Worm (Caenorhabditis elegans) whole organism, young adult: ENCODE measurements around the gene C18G1.8.

Source experiments
- B0261.1 ChIP-seq: sonication (generic microtip); optimal IDR thresholded peaks from 2 replicates; lab custom pipeline; 2016; ENCODE audit warnings: mild to moderate bottlenecking, missing genetic modification characterization, moderate library complexity, missing compliant biosample characterization
- B0336.3 ChIP-seq: fragments of 200-800 bp; sonication (Bioruptor generic); IDR thresholded peaks from 2 replicates; pipeline ENCODE4 v1.3.6; 2022; ENCODE audit warnings: missing genetic modification characterization, missing compliant biosample characterization
- F22D6.2 ChIP-seq: sonication (generic microtip); optimal IDR thresholded peaks from 2 replicates; lab custom pipeline; 2016; ENCODE audit warnings: mild to moderate bottlenecking, missing genetic modification characterization, missing compliant biosample characterization
- F55B11.4 ChIP-seq: sonication (generic microtip); optimal IDR thresholded peaks from 2 replicates; lab custom pipeline; 2016; ENCODE audit warnings: missing compliant biosample characterization, missing genetic modification characterization, borderline replicate concordance; ENCODE audit not compliant: insufficient read depth
- F57C9.4 ChIP-seq: sonication (generic microtip); optimal IDR thresholded peaks from 2 replicates; lab custom pipeline; 2017; ENCODE audit warnings: mild to moderate bottlenecking, missing genetic modification characterization, missing compliant biosample characterization
- Y53G8AR.9 ChIP-seq: fragments of 200-800 bp; sonication (Bioruptor generic); conservative IDR thresholded peaks from 2 replicates; pipeline ENCODE4 v1.3.6; 2022; ENCODE audit warnings: missing genetic modification reagents, missing genetic modification characterization, missing compliant biosample characterization
- ZK185.1 ChIP-seq: sonication (generic microtip); optimal IDR thresholded peaks from 2 replicates; lab custom pipeline; 2016; ENCODE audit warnings: mild to moderate bottlenecking, missing genetic modification characterization, missing compliant biosample characterization; ENCODE audit not compliant: poor library complexity, severe bottlenecking
- ama-1 ChIP-seq, 3 experiments: fragments of 150-350 bp in 1 of 3; sonication (generic microtip) in 2 of 3; optimal IDR thresholded peaks; 2 replicates each; lab custom pipeline; 2014 to 2018; ENCODE audit warnings: missing biosample characterization in 2 of 3, missing genetic modification characterization in 2 of 3, missing genetic modification reagents in 2 of 3
- attf-5 ChIP-seq: fragments of 200-800 bp; sonication (Bioruptor generic); optimal IDR thresholded peaks from 2 replicates; lab custom pipeline; 2018; ENCODE audit warnings: mild to moderate bottlenecking, missing genetic modification characterization, missing compliant biosample characterization
- cebp-1 ChIP-seq, 2 experiments: fragments of 200-800 bp in 1 of 2; sonication (Bioruptor generic) in 1 of 2; sonication (generic microtip) in 1 of 2; IDR thresholded peaks in 1 of 2; optimal IDR thresholded peaks in 1 of 2; 2 replicates each; pipeline versions ENCODE4 v1.3.6 to Lab custom; 2017 to 2022; ENCODE audit warnings: missing compliant biosample characterization in 2 of 2, missing genetic modification characterization in 2 of 2, mild to moderate bottlenecking in 1 of 2, missing genetic modification reagents in 1 of 2, moderate library complexity in 1 of 2
- ceh-27 ChIP-seq: fragments of 200-800 bp; sonication (Bioruptor generic); optimal IDR thresholded peaks from 2 replicates; lab custom pipeline; 2018; ENCODE audit warnings: mild to moderate bottlenecking, missing genetic modification characterization, moderate library complexity, missing compliant biosample characterization
- dpl-1 ChIP-seq: fragments of 150-350 bp; optimal IDR thresholded peaks from 2 replicates; lab custom pipeline; 2014; ENCODE audit warnings: missing biosample characterization, missing genetic modification reagents, missing genetic modification characterization
- egl-44 ChIP-seq: fragments of 200-800 bp; sonication (Bioruptor generic); IDR thresholded peaks from 2 replicates; pipeline ENCODE4 v1.3.6; 2022; ENCODE audit warnings: missing genetic modification reagents, missing genetic modification characterization, missing compliant biosample characterization
- egrh-3 ChIP-seq: fragments of 200-800 bp; sonication (Bioruptor generic); IDR thresholded peaks from 2 replicates; pipeline ENCODE4 v1.3.6; 2022; ENCODE audit warnings: missing genetic modification reagents, missing genetic modification characterization, missing compliant biosample characterization
- ets-4 ChIP-seq: fragments of 200-800 bp; sonication (Bioruptor generic); optimal IDR thresholded peaks from 2 replicates; lab custom pipeline; 2018; ENCODE audit warnings: mild to moderate bottlenecking, missing genetic modification characterization, missing compliant biosample characterization
- fkh-3 ChIP-seq: sonication (generic microtip); optimal IDR thresholded peaks from 2 replicates; lab custom pipeline; 2016; ENCODE audit warnings: mild to moderate bottlenecking, missing genetic modification characterization, missing compliant biosample characterization
- him-1 ChIP-seq: sonication (generic microtip); optimal IDR thresholded peaks from 2 replicates; lab custom pipeline; 2016; ENCODE audit warnings: missing genotype, missing genetic modification reagents, missing genetic modification characterization, missing compliant biosample characterization
- hlh-26 ChIP-seq: fragments of 200-800 bp; sonication (Bioruptor generic); conservative IDR thresholded peaks from 2 replicates; pipeline ENCODE4 v1.3.6; 2022; ENCODE audit warnings: missing genetic modification reagents, missing genetic modification characterization, missing compliant biosample characterization
- hmg-1.2 ChIP-seq: fragments of 200-800 bp; sonication (Bioruptor generic); IDR thresholded peaks from 2 replicates; pipeline ENCODE4 v1.3.6; 2022; ENCODE audit warnings: missing genetic modification reagents, missing genetic modification characterization, missing compliant biosample characterization
- lag-1 ChIP-seq: fragments of 200-800 bp; sonication (Bioruptor generic); IDR thresholded peaks from 2 replicates; pipeline ENCODE4 v1.3.6; 2022; ENCODE audit warnings: missing genetic modification reagents, missing genetic modification characterization, missing compliant biosample characterization
- let-526 ChIP-seq: fragments of 200-800 bp; sonication (Bioruptor generic); IDR thresholded peaks from 2 replicates; pipeline ENCODE4 v1.3.6; 2022; ENCODE audit warnings: missing genetic modification reagents, missing genetic modification characterization, missing compliant biosample characterization
- lin-35 ChIP-seq, 3 experiments: fragments of 150-350 bp in 2 of 3; sonication (generic microtip) in 1 of 3; optimal IDR thresholded peaks; 2 replicates each; lab custom pipeline; 2014 to 2018; ENCODE audit warnings: missing biosample characterization in 3 of 3, missing genetic modification characterization in 3 of 3, missing genetic modification reagents in 3 of 3
- madf-6 ChIP-seq: fragments of 200-800 bp; sonication (Bioruptor generic); IDR thresholded peaks from 2 replicates; pipeline ENCODE4 v1.3.6; 2022; ENCODE audit warnings: missing genetic modification reagents, missing genetic modification characterization, missing compliant biosample characterization
- madf-8 ChIP-seq: fragments of 200-800 bp; sonication (Bioruptor generic); conservative IDR thresholded peaks from 2 replicates; pipeline ENCODE4 v1.3.6; 2022; ENCODE audit warnings: missing genetic modification reagents, missing genetic modification characterization, missing compliant biosample characterization
- mcd-1 ChIP-seq: fragments of 200-800 bp; sonication (Bioruptor generic); IDR thresholded peaks from 2 replicates; pipeline ENCODE4 v1.3.6; 2022; ENCODE audit warnings: missing genetic modification reagents, missing genetic modification characterization, missing compliant biosample characterization
- nfya-1 ChIP-seq: sonication (generic microtip); optimal IDR thresholded peaks from 2 replicates; lab custom pipeline; 2017; ENCODE audit warnings: antibody characterized with exemption, missing compliant biosample characterization, missing genetic modification characterization, borderline replicate concordance; ENCODE audit not compliant: insufficient read depth
- nhr-80 ChIP-seq: sonication (generic microtip); optimal IDR thresholded peaks from 2 replicates; lab custom pipeline; 2016; ENCODE audit warnings: missing genetic modification characterization, missing compliant biosample characterization
- snpc-1.3 ChIP-seq: sonication (generic microtip); optimal IDR thresholded peaks from 2 replicates; lab custom pipeline; 2017; ENCODE audit warnings: missing genetic modification characterization, mild to moderate bottlenecking, missing compliant biosample characterization, antibody characterized with exemption, moderate library complexity, missing genotype, missing genetic modification reagents; ENCODE audit not compliant: insufficient read depth
- zfh-2 ChIP-seq: fragments of 200-800 bp; sonication (Bioruptor generic); conservative IDR thresholded peaks from 2 replicates; pipeline ENCODE4 v1.3.6; 2022; ENCODE audit warnings: missing genetic modification reagents, missing genetic modification characterization, missing compliant biosample characterization
- zim-3 ChIP-seq: sonication (generic microtip); optimal IDR thresholded peaks from 2 replicates; lab custom pipeline; 2017; ENCODE audit warnings: mild to moderate bottlenecking, missing genetic modification characterization, moderate library complexity, missing compliant biosample characterization
- ztf-26 ChIP-seq: sonication (generic microtip); optimal IDR thresholded peaks from 2 replicates; lab custom pipeline; 2017; ENCODE audit warnings: missing genetic modification characterization, missing compliant biosample characterization
- ztf-6 ChIP-seq: fragments of 200-800 bp; sonication (Bioruptor generic); IDR thresholded peaks from 2 replicates; pipeline ENCODE4 v1.3.6; 2022; ENCODE audit warnings: missing genetic modification reagents, missing genetic modification characterization, missing compliant biosample characterization

Gene C18G1.8

ce11 chrV:4766501-4766900 is at the start of gene C18G1.8:
Gene C18G1.8 (minus strand): TSS chrV:4766601.
- TF ChIP-seq ets-4 (GFP tag; lab: Kevin White, UChicago) (no peak), lag-1 (GFP tag; lab: Robert Waterston, UW) (no peak), ama-1 (optimal IDR thresholded peaks at IDR 0.05; lab: Kevin White, UChicago) (no peak), ama-1 (GFP tag; optimal IDR thresholded peaks at IDR 0.05; lab: Kevin White, UChicago) (no peak), zim-3 (tag; lab: Kevin White, UChicago) (no peak), F22D6.2 (tag; lab: Kevin White, UChicago) (no peak), fkh-3 (tag; lab: Kevin White, UChicago) (no peak), snpc-1.3 (tag; lab: Kevin White, UChicago) (no peak), ztf-6 (no peak)

ce11 chrV:4813825-4814224 is 47.4 kb upstream of the C18G1.8 start:
- TF ChIP-seq F57C9.4 (tag; lab: Kevin White, UChicago) = no peak
- no peak for TF ChIP-seq Y53G8AR.9
- no peak for TF ChIP-seq egrh-3 (GFP tag; lab: Robert Waterston, UW)
- TF ChIP-seq zim-3 (tag; lab: Kevin White, UChicago) = no peak
- TF ChIP-seq ztf-6 = no peak
- no peak for TF ChIP-seq F55B11.4
- no peak for TF ChIP-seq ZK185.1 (tag; lab: Kevin White, UChicago)

ce11 chrV:4810653-4811052 is 44.3 kb upstream of the C18G1.8 start:
- peak; percentile 89 for TF ChIP-seq zfh-2 (GFP tag; lab: Robert Waterston, UW)
- 0 out of 2 replicates have a peak, but pooled peaks have one; percentile 21 for TF ChIP-seq madf-8 (GFP tag; lab: Robert Waterston, UW)
- no peak for TF ChIP-seq B0261.1 (tag; lab: Kevin White, UChicago)
- TF ChIP-seq B0336.3 = no peak
- TF ChIP-seq hlh-26 (GFP tag; lab: Robert Waterston, UW) = no peak
- peak; percentile 5 for TF ChIP-seq ceh-27 (GFP tag; lab: Kevin White, UChicago)
- peak in 1 of 3 experiments; percentile 5 for TF ChIP-seq lin-35 (GFP tag; optimal IDR thresholded peaks at IDR 0.05; lab: Kevin White, UChicago)
- TF ChIP-seq madf-6 (GFP tag; lab: Robert Waterston, UW) = 0 out of 2 replicates have a peak, but pooled peaks have one; percentile 36
- no peak for TF ChIP-seq cebp-1 (GFP tag; IDR thresholded peaks at IDR 0.05; lab: Robert Waterston, UW)
- peak; percentile 3 for TF ChIP-seq cebp-1 (tag; optimal IDR thresholded peaks at IDR 0.05; lab: Kevin White, UChicago)
- peak; percentile 5 for TF ChIP-seq dpl-1
- peak; percentile 12 for TF ChIP-seq attf-5 (GFP tag; lab: Kevin White, UChicago)
- no peak for TF ChIP-seq let-526
- TF ChIP-seq him-1 (tag; lab: Kevin White, UChicago) = no peak
- TF ChIP-seq egrh-3 (GFP tag; lab: Robert Waterston, UW) = peak; percentile 54; the same call in 1 of the 2 replicates
- TF ChIP-seq mcd-1 (GFP tag; lab: Robert Waterston, UW) = peak; percentile 60
- TF ChIP-seq, all 124 proteins: peak for 10

ce11 chrV:4806859-4807258 is 40.5 kb upstream of the C18G1.8 start:
- TF ChIP-seq nfya-1 (no peak), ztf-26 (tag; lab: Kevin White, UChicago) (no peak), hmg-1.2 (GFP tag; lab: Robert Waterston, UW) (peak; percentile 28; the same call in 1 of the 2 replicates), nhr-80 (tag; lab: Kevin White, UChicago) (no peak), egl-44 (GFP tag; lab: Robert Waterston, UW) (no peak)
